Worm (Caenorhabditis elegans): ENCODE measurements around the gene C50F4.12.
A peak's percentile ranks its signal among the peaks of the same experiment; 100 is the strongest.

C50F4.12 gene

ce11 chrV:9549459-9549858 is 9.9 kb upstream of the C50F4.12 start, which contains the start of gene nstp-10 (continued):
- TF ChIP-seq hrde-1 (tag; optimal IDR thresholded peaks at IDR 0.05; ENCODE audit: borderline replicate concordance) (peak; percentile 26), Y53G8AR.9 (GFP tag; conservative IDR thresholded peaks at IDR 0.05) (peak; percentile 68; the same call in 1 of the 2 replicates), F55B11.4 (tag; optimal IDR thresholded peaks at IDR 0.05; ENCODE audit: borderline replicate concordance, insufficient read depth) (no peak), Y67H2A.10 (GFP tag; conservative IDR thresholded peaks at IDR 0.05) (peak; percentile 54; the same call in 1 of the 2 replicates), ztf-6 (GFP tag; IDR thresholded peaks at IDR 0.05) (no peak), T07F8.4 (tag; optimal IDR thresholded peaks at IDR 0.05) (no peak), hmg-20 (GFP tag; IDR thresholded peaks at IDR 0.05) (no peak), efl-1 (GFP tag; optimal IDR thresholded peaks at IDR 0.05) (peak; percentile 88), T26A5.8 (tag; optimal IDR thresholded peaks at IDR 0.05) (no peak), ztf-25 (GFP tag; IDR thresholded peaks at IDR 0.05) (0 out of 2 replicates have a peak, but pooled peaks have one; percentile 75), cebp-2 (GFP tag; IDR thresholded peaks at IDR 0.05) (no peak), attf-6 (GFP tag; IDR thresholded peaks at IDR 0.05) (peak; percentile 61)

ce11 chrV:9546860-9547269 is 7.3 kb upstream of the C50F4.12 start, which contains the start of gene his-37:
Gene his-37 (plus strand): TSS chrV:9547105.
- TF ChIP-seq F22D6.2 (tag; optimal IDR thresholded peaks at IDR 0.05) (peak; percentile 92), akir-1 (GFP tag; optimal IDR thresholded peaks at IDR 0.05) (peak; percentile 33), zfh-2 (GFP tag; conservative IDR thresholded peaks at IDR 0.05) (peak; percentile 96), egrh-3 (GFP tag; IDR thresholded peaks at IDR 0.05) (peak; percentile 40), F39B2.1 (GFP tag; IDR thresholded peaks at IDR 0.05) (peak; percentile 100), unc-130 (GFP tag; optimal IDR thresholded peaks at IDR 0.05) (no peak), T26A5.8 (tag; optimal IDR thresholded peaks at IDR 0.05) (no peak), gei-17 (GFP tag; optimal IDR thresholded peaks at IDR 0.05) (peak; percentile 85), B0336.3 (GFP tag; IDR thresholded peaks at IDR 0.05) (peak; percentile 96), hmg-20 (GFP tag; IDR thresholded peaks at IDR 0.05) (peak; percentile 71; the same call in 1 of the 2 replicates), B0019.2 (GFP tag; conservative IDR thresholded peaks at IDR 0.05) (no peak), cebp-1 (GFP tag; IDR thresholded peaks at IDR 0.05) (peak; percentile 78), cebp-1 (tag; optimal IDR thresholded peaks at IDR 0.05) (peak; percentile 96), F33H1.4 (GFP tag; IDR thresholded peaks at IDR 0.05) (peak; percentile 55), K11D2.4 (GFP tag; IDR thresholded peaks at IDR 0.05) (peak; percentile 98), bed-1 (GFP tag; IDR thresholded peaks at IDR 0.05) (no peak), madf-3 (GFP tag; IDR thresholded peaks at IDR 0.05) (peak; percentile 93), lag-1 (GFP tag; IDR thresholded peaks at IDR 0.05) (no peak), ceh-100 (GFP tag; IDR thresholded peaks at IDR 0.05) (peak; percentile 76), egl-44 (GFP tag; IDR thresholded peaks at IDR 0.05) (peak; percentile 96), ztf-3 (GFP tag; optimal IDR thresholded peaks at IDR 0.05) (peak; percentile 78), ztf-6 (GFP tag; IDR thresholded peaks at IDR 0.05) (peak; percentile 93), somi-1 (GFP tag; optimal IDR thresholded peaks at IDR 0.05) (peak; percentile 98), snpc-1.3 (tag; optimal IDR thresholded peaks at IDR 0.05; ENCODE audit: insufficient read depth) (peak; percentile 26), bed-2 (GFP tag; IDR thresholded peaks at IDR 0.05) (no peak), F49E8.2 (tag; optimal IDR thresholded peaks at IDR 0.05; ENCODE audit: insufficient read depth) (no peak), mxl-1 (tag; optimal IDR thresholded peaks at IDR 0.05) (no peak), nhr-120 (GFP tag; IDR thresholded peaks at IDR 0.05) (0 out of 2 replicates have a peak, but pooled peaks have one; percentile 57), B0035.1 (tag; optimal IDR thresholded peaks at IDR 0.05) (peak; percentile 69), Y67H2A.10 (GFP tag; conservative IDR thresholded peaks at IDR 0.05) (peak; percentile 52; the same call in 1 of the 2 replicates), pbrm-1 (GFP tag; IDR thresholded peaks at IDR 0.05) (peak; percentile 98), nhr-80 (tag; optimal IDR thresholded peaks at IDR 0.05) (peak; percentile 99), C06A6.2 (GFP tag; conservative IDR thresholded peaks at IDR 0.05) (peak; percentile 96), lin-35 (GFP tag; optimal IDR thresholded peaks at IDR 0.05) (peak in 2 of 3 experiments; percentile 71 to 95), D2030.7 (GFP tag; IDR thresholded peaks at IDR 0.05) (0 out of 2 replicates have a peak, but pooled peaks have one; percentile 13), ceh-91 (GFP tag; IDR thresholded peaks at IDR 0.05) (no peak), lir-1 (GFP tag; conservative IDR thresholded peaks at IDR 0.05) (peak; percentile 90), ztf-25 (GFP tag; IDR thresholded peaks at IDR 0.05) (0 out of 2 replicates have a peak, but pooled peaks have one; percentile 43), mes-4 (tag; optimal IDR thresholded peaks at IDR 0.05) (no peak)
